Fruit fly (Drosophila melanogaster) whole organism, embryonic: Measurements from ENCODE around the gene axo.
A peak's percentile ranks its signal among the peaks of the same experiment; 100 is the strongest.

ENCODE experiments used
- Aef1 ChIP-seq: fragments of 200-800 bp; sonication (Bioruptor generic); IDR thresholded peaks from 3 replicates; pipeline ENCODE4 v1.3.6; 2022; ENCODE audit warnings: missing biosample characterization, missing genetic modification characterization
- Awh ChIP-seq: fragments of 200-800 bp; sonication (Bioruptor generic); IDR thresholded peaks from 2 replicates; pipeline ENCODE4, ENCODE4 v1.3.6; 2022; ENCODE audit warnings: missing biosample characterization, missing genetic modification characterization
- C15 ChIP-seq: fragments of 200-800 bp; sonication (Bioruptor generic); IDR thresholded peaks from 3 replicates; pipeline ENCODE4 v1.3.6; 2022; ENCODE audit warnings: missing biosample characterization, missing genetic modification characterization
- CG10321 ChIP-seq: fragments of 200-800 bp; sonication (Bioruptor generic); IDR thresholded peaks from 2 replicates; pipeline ENCODE4 v1.3.6; 2022; ENCODE audit warnings: missing biosample characterization, missing genetic modification characterization
- CG11456 ChIP-seq: fragments of 200-800 bp; sonication (Bioruptor generic); IDR thresholded peaks from 3 replicates; pipeline ENCODE4 v1.3.6; 2022; ENCODE audit warnings: missing biosample characterization, missing genetic modification characterization
- CG11723 ChIP-seq: fragments of 200-800 bp; sonication (Bioruptor generic); optimal IDR thresholded peaks from 2 replicates; lab custom pipeline; 2017; ENCODE audit warnings: missing biosample characterization, mild to moderate bottlenecking, missing genetic modification characterization
- CG12299 ChIP-seq: fragments of 200-800 bp; sonication (Bioruptor generic); optimal IDR thresholded peaks from 2 replicates; lab custom pipeline; 2018; ENCODE audit warnings: missing biosample characterization, mild to moderate bottlenecking, missing genetic modification characterization
- CG12391 ChIP-seq: fragments of 200-800 bp; sonication (Bioruptor generic); optimal IDR thresholded peaks from 3 replicates; lab custom pipeline; 2018; ENCODE audit warnings: missing biosample characterization, mild to moderate bottlenecking, missing genetic modification characterization, moderate library complexity
- CG13624 ChIP-seq: fragments of 200-800 bp; sonication (Bioruptor generic); optimal IDR thresholded peaks from 2 replicates; lab custom pipeline; 2016; ENCODE audit warnings: missing biosample characterization, missing genetic modification characterization
- CG14860 ChIP-seq: fragments of 200-800 bp; sonication (Bioruptor generic); IDR thresholded peaks from 3 replicates; pipeline ENCODE4 v1.3.6; 2022; ENCODE audit warnings: missing biosample characterization, missing genetic modification characterization; ENCODE audit not compliant: partially characterized antibody
- CG15696 ChIP-seq: fragments of 200-800 bp; sonication (Bioruptor generic); optimal IDR thresholded peaks from 2 replicates; lab custom pipeline; 2019; ENCODE audit warnings: missing biosample characterization, mild to moderate bottlenecking, missing genetic modification characterization, moderate library complexity
- CG17802 ChIP-seq: fragments of 200-800 bp; sonication (Bioruptor generic); optimal IDR thresholded peaks from 2 replicates; lab custom pipeline; 2018; ENCODE audit warnings: missing biosample characterization, mild to moderate bottlenecking, missing genetic modification characterization, moderate library complexity
- CG17912 ChIP-seq: fragments of 200-800 bp; sonication (Bioruptor generic); optimal IDR thresholded peaks from 2 replicates; lab custom pipeline; 2018; ENCODE audit warnings: missing biosample characterization, mild to moderate bottlenecking, missing genetic modification characterization
- CG2116 ChIP-seq: fragments of 200-800 bp; sonication (Bioruptor generic); optimal IDR thresholded peaks from 3 replicates; lab custom pipeline; 2018; ENCODE audit warnings: missing biosample characterization, mild to moderate bottlenecking, missing genetic modification characterization
- CG2129 ChIP-seq: fragments of 200-800 bp; sonication (Bioruptor generic); IDR thresholded peaks from 2 replicates; pipeline ENCODE4 v1.3.6; 2022; ENCODE audit warnings: missing biosample characterization, missing genetic modification characterization; ENCODE audit not compliant: partially characterized antibody
- CG2875 ChIP-seq: fragments of 200-800 bp; sonication (Bioruptor generic); optimal IDR thresholded peaks from 2 replicates; lab custom pipeline; 2017; ENCODE audit warnings: missing biosample characterization, mild to moderate bottlenecking, missing genetic modification characterization, missing genetic modification reagents
- CG31365 ChIP-seq: fragments of 200-800 bp; sonication (Bioruptor generic); optimal IDR thresholded peaks from 2 replicates; lab custom pipeline; 2018; ENCODE audit warnings: missing biosample characterization, mild to moderate bottlenecking, missing genetic modification characterization
- CG4404 ChIP-seq: fragments of 200-800 bp; sonication (Bioruptor generic); IDR thresholded peaks from 2 replicates; pipeline ENCODE4 v1.3.6; 2022; ENCODE audit warnings: missing biosample characterization, missing genetic modification characterization
- CG5953 ChIP-seq: fragments of 200-800 bp; sonication (Bioruptor generic); IDR thresholded peaks from 2 replicates; pipeline ENCODE4 v1.3.6; 2022; ENCODE audit warnings: missing biosample characterization, missing genetic modification characterization
- CG8290 ChIP-seq, 3 experiments: fragments of 200-800 bp; sonication (Bioruptor generic); optimal IDR thresholded peaks; 2 replicates each; lab custom pipeline; 2016 to 2019; ENCODE audit warnings: missing biosample characterization in 3 of 3, missing genetic modification characterization in 3 of 3, mild to moderate bottlenecking in 2 of 3, moderate library complexity in 1 of 3
- CG8359 ChIP-seq: fragments of 200-800 bp; sonication (Bioruptor generic); optimal IDR thresholded peaks from 2 replicates; lab custom pipeline; 2017; ENCODE audit warnings: missing biosample characterization, mild to moderate bottlenecking, missing genetic modification characterization, borderline replicate concordance
- Dref ChIP-seq: fragments of 200-800 bp; sonication (Bioruptor generic); IDR thresholded peaks from 2 replicates; pipeline ENCODE4 v1.3.6; 2022; ENCODE audit warnings: missing biosample characterization, missing genetic modification characterization
- ERR ChIP-seq: fragments of 200-800 bp; sonication (Bioruptor generic); optimal IDR thresholded peaks from 2 replicates; lab custom pipeline; 2016; ENCODE audit warnings: missing biosample characterization, missing genetic modification characterization
- HHEX ChIP-seq: fragments of 200-800 bp; sonication (Bioruptor generic); optimal IDR thresholded peaks from 3 replicates; lab custom pipeline; 2017; ENCODE audit warnings: missing biosample characterization, mild to moderate bottlenecking, missing genetic modification characterization, missing genetic modification reagents
- HmgD ChIP-seq: fragments of 200-800 bp; sonication (Bioruptor generic); optimal IDR thresholded peaks from 3 replicates; lab custom pipeline; 2016; ENCODE audit warnings: missing biosample characterization, missing genetic modification characterization
- Hr78 ChIP-seq, 2 experiments: fragments of 200-800 bp in 1 of 2; fragments of >200 bp in 1 of 2; sonication (Bioruptor generic) in 1 of 2; optimal IDR thresholded peaks; 2 replicates each; lab custom pipeline; 2017 to 2019; ENCODE audit warnings: missing biosample characterization in 2 of 2, missing genetic modification characterization in 2 of 2, mild to moderate bottlenecking in 1 of 2, moderate library complexity in 1 of 2
- Med ChIP-seq: fragments of 200-800 bp; sonication (Bioruptor generic); peaks from one replicate; lab custom pipeline; 2016; ENCODE audit warnings: missing biosample characterization, missing genetic modification characterization, mild to moderate bottlenecking, inconsistent platforms, moderate library complexity
- Optix ChIP-seq: fragments of 200-800 bp; sonication (Bioruptor generic); IDR thresholded peaks from 3 replicates; pipeline ENCODE4 v1.3.6; 2022; ENCODE audit warnings: missing biosample characterization, missing genetic modification characterization
- PHDP ChIP-seq: fragments of 200-800 bp; sonication (Bioruptor generic); optimal IDR thresholded peaks from 3 replicates; lab custom pipeline; 2018; ENCODE audit warnings: missing biosample characterization, mild to moderate bottlenecking, missing genetic modification characterization, moderate library complexity
- Sry-δ ChIP-seq: fragments of 200-800 bp; sonication (Bioruptor generic); optimal IDR thresholded peaks from 2 replicates; lab custom pipeline; 2016; ENCODE audit warnings: missing biosample characterization, missing genetic modification characterization
- Usf ChIP-seq: fragments of 200-800 bp; sonication (Bioruptor generic); optimal IDR thresholded peaks from 2 replicates; lab custom pipeline; 2017; ENCODE audit warnings: missing genotype, missing biosample characterization, missing genetic modification characterization
- Xrp1 ChIP-seq: fragments of 200-800 bp; sonication (Bioruptor generic); IDR thresholded peaks from 2 replicates; pipeline ENCODE4 v1.3.6; 2022; ENCODE audit warnings: missing biosample characterization, missing genetic modification characterization
- aop ChIP-seq: fragments of 200-800 bp; sonication (Bioruptor generic); IDR thresholded peaks from 2 replicates; pipeline ENCODE4 v1.3.6; 2022; ENCODE audit warnings: missing biosample characterization, missing genetic modification characterization
- ap ChIP-seq: fragments of 200-800 bp; sonication (Bioruptor generic); IDR thresholded peaks from 2 replicates; pipeline ENCODE4 v1.3.6; 2022; ENCODE audit warnings: missing biosample characterization, missing genetic modification characterization
- bcd ChIP-seq: fragments of 200-800 bp; sonication (Bioruptor generic); optimal IDR thresholded peaks from 2 replicates; lab custom pipeline; 2017; ENCODE audit warnings: missing biosample characterization, mild to moderate bottlenecking, missing genetic modification characterization
- chm ChIP-seq: fragments of 200-800 bp; sonication (Bioruptor generic); IDR thresholded peaks from 2 replicates; pipeline ENCODE4 v1.3.6; 2022; ENCODE audit warnings: missing biosample characterization, missing genetic modification characterization
- fru ChIP-seq: fragments of >200 bp; optimal IDR thresholded peaks from 2 replicates; lab custom pipeline; 2017
- fu2 ChIP-seq: fragments of 200-800 bp; sonication (Bioruptor generic); optimal IDR thresholded peaks from 2 replicates; lab custom pipeline; 2016; ENCODE audit warnings: missing biosample characterization, missing genetic modification characterization
- gt ChIP-seq: fragments of 200-800 bp; sonication (Bioruptor generic); IDR thresholded peaks from 2 replicates; pipeline ENCODE4 v1.3.6; 2022; ENCODE audit warnings: missing biosample characterization, missing genetic modification characterization
- her ChIP-seq: fragments of 200-800 bp; sonication (Bioruptor generic); optimal IDR thresholded peaks from 2 replicates; lab custom pipeline; 2016; ENCODE audit warnings: missing biosample characterization, missing genetic modification characterization
- knrl ChIP-seq: fragments of 200-800 bp; sonication (Bioruptor generic); IDR thresholded peaks from 3 replicates; pipeline ENCODE4 v1.3.6; 2022; ENCODE audit warnings: missing biosample characterization, missing genetic modification characterization; ENCODE audit not compliant: partially characterized antibody
- mam ChIP-seq: fragments of 200-800 bp; sonication (Bioruptor generic); optimal IDR thresholded peaks from 3 replicates; lab custom pipeline; 2016; ENCODE audit warnings: missing biosample characterization, missing genetic modification characterization
- nerfin-2 ChIP-seq: fragments of 200-800 bp; sonication (Bioruptor generic); IDR thresholded peaks from 2 replicates; pipeline ENCODE4 v1.3.6; 2022; ENCODE audit warnings: missing biosample characterization, missing genetic modification characterization; ENCODE audit not compliant: partially characterized antibody
- p53 ChIP-seq: fragments of 200-800 bp; sonication (Bioruptor generic); optimal IDR thresholded peaks from 2 replicates; lab custom pipeline; 2016; ENCODE audit warnings: missing biosample characterization, missing genetic modification characterization
- rib ChIP-seq: fragments of 200-800 bp; sonication (Bioruptor generic); IDR thresholded peaks from 2 replicates; pipeline ENCODE4 v1.3.6; 2022; ENCODE audit warnings: missing biosample characterization, missing genetic modification characterization
- sens ChIP-seq: fragments of 200-800 bp; sonication (Bioruptor generic); peaks from one replicate; lab custom pipeline; 2016; ENCODE audit warnings: missing biosample characterization, missing genetic modification characterization
- sr ChIP-seq: fragments of 200-800 bp; sonication (Bioruptor generic); IDR thresholded peaks from 3 replicates; pipeline ENCODE4 v1.3.6; 2022; ENCODE audit warnings: missing biosample characterization, missing genetic modification characterization
- stwl ChIP-seq: fragments of 200-800 bp; sonication (Bioruptor generic); optimal IDR thresholded peaks from 3 replicates; lab custom pipeline; 2018; ENCODE audit warnings: missing biosample characterization, mild to moderate bottlenecking, missing genetic modification characterization, moderate library complexity
- tap ChIP-seq: fragments of 200-800 bp; optimal IDR thresholded peaks from 3 replicates; lab custom pipeline; 2019; ENCODE audit warnings: missing biosample characterization, mild to moderate bottlenecking, missing genetic modification characterization, moderate library complexity
- vvl ChIP-seq: fragments of 200-800 bp; sonication (Bioruptor generic); IDR thresholded peaks from 2 replicates; pipeline ENCODE4 v1.3.6; 2022; ENCODE audit warnings: missing biosample characterization, missing genetic modification characterization
- wdn ChIP-seq: fragments of 200-800 bp; sonication (Bioruptor generic); IDR thresholded peaks from 2 replicates; pipeline ENCODE4 v1.3.6; 2022; ENCODE audit warnings: missing biosample characterization, missing genetic modification characterization
- zfh2 ChIP-seq: fragments of 200-800 bp; sonication (Bioruptor generic); optimal IDR thresholded peaks from 2 replicates; lab custom pipeline; 2016; ENCODE audit warnings: missing biosample characterization, missing genetic modification characterization

Gene axo

DNA sequence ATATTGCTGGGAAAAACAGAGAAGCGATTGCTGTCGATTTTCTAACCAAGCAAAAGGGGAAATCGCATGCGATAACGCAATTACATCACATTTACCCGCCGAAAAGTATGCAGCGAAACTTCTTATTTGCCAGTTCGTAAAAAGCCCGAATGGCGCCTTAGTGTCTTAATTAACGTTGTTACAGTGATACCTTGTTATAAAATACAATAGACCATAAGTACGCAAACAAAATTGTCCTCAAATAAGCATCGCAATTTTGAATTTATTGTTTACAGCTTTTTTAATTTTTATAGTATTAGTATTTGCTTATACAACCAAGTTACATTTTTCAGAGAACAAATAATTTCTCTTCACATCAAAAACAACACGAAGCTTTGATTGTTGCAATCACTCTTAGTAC, 3.6 kb upstream of the axo start (continued):
- TF ChIP-seq aop: no peak
- no peak for TF ChIP-seq Hr78 (GFP tag; optimal IDR thresholded peaks at IDR 0.05; lab: Kevin White, UChicago)
- no peak for TF ChIP-seq CG14860 (GFP tag; lab: Robert Waterston, UW)
- no peak for TF ChIP-seq CG31365
- peak; percentile 80 for TF ChIP-seq CG11456 (GFP tag; lab: Robert Waterston, UW)
- no peak for TF ChIP-seq nerfin-2 (GFP tag; lab: Robert Waterston, UW)
- no peak for TF ChIP-seq ERR
- TF ChIP-seq Aef1 (GFP tag; lab: Robert Waterston, UW): peak; percentile 51; the same call in 2 of the 3 replicates
- TF ChIP-seq CG17802: no peak
- no peak for TF ChIP-seq her
- peak; percentile 42 for TF ChIP-seq PHDP (tag; lab: Kevin White, UChicago)
- TF ChIP-seq zfh2 (GFP tag; lab: Kevin White, UChicago): no peak
- TF ChIP-seq ap: no peak
- TF ChIP-seq HmgD (GFP tag; lab: Kevin White, UChicago): no peak
- no peak for TF ChIP-seq CG15696 (tag; lab: Kevin White, UChicago)
- TF ChIP-seq CG2875 (GFP tag; lab: Kevin White, UChicago): no peak
- no peak for TF ChIP-seq chm
- no peak for TF ChIP-seq rib
- no peak for TF ChIP-seq CG12299 (tag; lab: Kevin White, UChicago)
- no peak for TF ChIP-seq p53 (GFP tag; lab: Kevin White, UChicago)
- TF ChIP-seq Med (GFP tag; lab: Kevin White, UChicago): peak; percentile 87
- TF ChIP-seq CG11723: no peak
- peak; percentile 52 for TF ChIP-seq stwl
- no peak for TF ChIP-seq tap (tag; lab: Kevin White, UChicago)
- no peak for TF ChIP-seq sr (GFP tag; lab: Robert Waterston, UW)
- no peak for TF ChIP-seq CG2129 (GFP tag; lab: Robert Waterston, UW)
- no peak for TF ChIP-seq fu2
- TF ChIP-seq CG2116 (GFP tag; lab: Kevin White, UChicago): no peak
- no peak for TF ChIP-seq CG4404 (GFP tag; lab: Robert Waterston, UW)
- no peak for TF ChIP-seq knrl (GFP tag; lab: Robert Waterston, UW)
- TF ChIP-seq fru (lab: Kevin White, UChicago): no peak
- no peak for TF ChIP-seq Sry-δ (GFP tag; lab: Kevin White, UChicago)
- peak; percentile 71 for TF ChIP-seq vvl (GFP tag; lab: Robert Waterston, UW)
- TF ChIP-seq CG8359 (GFP tag; lab: Kevin White, UChicago): no peak
- no peak for TF ChIP-seq wdn (GFP tag; lab: Robert Waterston, UW)
- TF ChIP-seq Xrp1 (GFP tag; lab: Robert Waterston, UW): peak; percentile 60; the same call in 1 of the 2 replicates
- no peak for TF ChIP-seq Dref
- TF ChIP-seq CG8290 (GFP tag; optimal IDR thresholded peaks at IDR 0.05; lab: Kevin White, UChicago): no peak
- TF ChIP-seq CG8290 (tag; optimal IDR thresholded peaks at IDR 0.05; lab: Kevin White, UChicago): peak in 1 of 2 experiments; percentile 41
- TF ChIP-seq CG5953: no peak
- TF ChIP-seq C15: no peak
- TF ChIP-seq HHEX: no peak
- TF ChIP-seq Usf (GFP tag; lab: Kevin White, UChicago): no peak
- no peak for TF ChIP-seq CG17912 (GFP tag; lab: Kevin White, UChicago)
- TF ChIP-seq CG12391 (tag; lab: Kevin White, UChicago): peak; percentile 32
- no peak for TF ChIP-seq bcd (GFP tag; lab: Kevin White, UChicago)
- TF ChIP-seq gt (GFP tag; lab: Robert Waterston, UW): no peak
- TF ChIP-seq CG13624: no peak
- no peak for TF ChIP-seq Optix (GFP tag; lab: Robert Waterston, UW)
- TF ChIP-seq sens (GFP tag; lab: Kevin White, UChicago): peak; percentile 85
- TF ChIP-seq mam: no peak
- TF ChIP-seq CG10321 (GFP tag; lab: Robert Waterston, UW): no peak
- peak; percentile 57; the same call in 1 of the 2 replicates for TF ChIP-seq Awh (GFP tag; lab: Robert Waterston, UW)
